Fruit fly (Drosophila melanogaster): Measurements from ENCODE around the gene Ten-a.

The Ten-a gene

dm6 chrX:12201905-12202623, 158.6 kb downstream of the Ten-a start (continued):
- TF ChIP-seq Drgx (GFP tag; IDR thresholded peaks at IDR 0.05) (peak; percentile 52), usp (GFP tag; optimal IDR thresholded peaks at IDR 0.05) (no peak), dmrt99B (tag; optimal IDR thresholded peaks at IDR 0.05) (peak; percentile 80), CG9609 (GFP tag; optimal IDR thresholded peaks at IDR 0.05) (peak; percentile 15), Ada2b (GFP tag; IDR thresholded peaks at IDR 0.05) (peak; percentile 69), CG12104 (GFP tag; optimal IDR thresholded peaks at IDR 0.05) (peak; percentile 54), Mad (GFP tag; optimal IDR thresholded peaks at IDR 0.05) (peak; percentile 55), lmd (GFP tag; IDR thresholded peaks at IDR 0.05) (peak; percentile 70), CG11247 (GFP tag; IDR thresholded peaks at IDR 0.05) (0 out of 2 replicates have a peak, but pooled peaks have one; percentile 49), HLH54F (GFP tag; optimal IDR thresholded peaks at IDR 0.05) (no peak), Hmr (GFP tag; optimal IDR thresholded peaks at IDR 0.05) (peak; percentile 3), CTCF (GFP tag; optimal IDR thresholded peaks at IDR 0.05) (no peak), Sox102F (GFP tag; optimal IDR thresholded peaks at IDR 0.05) (peak; percentile 87), Aef1 (GFP tag; IDR thresholded peaks at IDR 0.05) (peak; percentile 30; the same call in 2 of the 3 replicates), so (GFP tag; IDR thresholded peaks at IDR 0.05) (peak; percentile 74; the same call in 2 of the 3 replicates), jigr1 (GFP tag; IDR thresholded peaks at IDR 0.05) (no peak), br (optimal IDR thresholded peaks at IDR 0.05) (no peak), knrl (GFP tag; IDR thresholded peaks at IDR 0.05; ENCODE audit: partially characterized antibody) (no peak), CG30431 (GFP tag; optimal IDR thresholded peaks at IDR 0.05) (peak; percentile 73), CG4282 (GFP tag; optimal IDR thresholded peaks at IDR 0.05) (no peak), cato (GFP tag; optimal IDR thresholded peaks at IDR 0.05; ENCODE audit: borderline replicate concordance) (peak; percentile 30), tna (GFP tag; IDR thresholded peaks at IDR 0.05; ENCODE audit: partially characterized antibody) (no peak), BEAF-32 (GFP tag; optimal IDR thresholded peaks at IDR 0.05) (no peak), fu2 (GFP tag; optimal IDR thresholded peaks at IDR 0.05) (no peak), D19A (tag; optimal IDR thresholded peaks at IDR 0.05) (peak; percentile 82), tap (tag; optimal IDR thresholded peaks at IDR 0.05) (peak; percentile 66), Asciz (GFP tag; optimal IDR thresholded peaks at IDR 0.05) (peak; percentile 69), dmrt11E (tag; optimal IDR thresholded peaks at IDR 0.05) (peak; percentile 93), CG1233 (GFP tag; optimal IDR thresholded peaks at IDR 0.05) (peak; percentile 78), CG8944 (GFP tag; optimal IDR thresholded peaks at IDR 0.05) (no peak), Jarid2 (GFP tag; optimal IDR thresholded peaks at IDR 0.05) (peak; percentile 30), BtbVII (GFP tag; optimal IDR thresholded peaks at IDR 0.05) (peak; percentile 39), CG10979 (tag; optimal IDR thresholded peaks at IDR 0.05) (peak; percentile 93), sima (GFP tag; optimal IDR thresholded peaks at IDR 0.05) (no peak), CG8281 (tag; optimal IDR thresholded peaks at IDR 0.05) (peak; percentile 42), repo (GFP tag; optimal IDR thresholded peaks at IDR 0.05) (peak; percentile 13), CG12071 (GFP tag; optimal IDR thresholded peaks at IDR 0.05) (peak; percentile 41), gt (GFP tag; IDR thresholded peaks at IDR 0.05) (peak; percentile 51), Doc2 (GFP tag; IDR thresholded peaks at IDR 0.05) (no peak), maf-S (GFP tag; optimal IDR thresholded peaks at IDR 0.05) (peak; percentile 20), chn (GFP tag; optimal IDR thresholded peaks at IDR 0.05) (peak; percentile 76), CG1603 (tag; optimal IDR thresholded peaks at IDR 0.05) (peak; percentile 88), tio (GFP tag; optimal IDR thresholded peaks at IDR 0.05) (peak; percentile 74), Atf3 (GFP tag; optimal IDR thresholded peaks at IDR 0.05) (peak; percentile 25), lola (GFP tag; optimal IDR thresholded peaks at IDR 0.05) (peak in 1 of 3 experiments; percentile 92), Neu2 (GFP tag; optimal IDR thresholded peaks at IDR 0.05; ENCODE audit: borderline replicate concordance) (no peak), CG12744 (GFP tag; optimal IDR thresholded peaks at IDR 0.05) (no peak), sens (GFP tag) (peak; percentile 96), PHDP (tag; optimal IDR thresholded peaks at IDR 0.05) (peak; percentile 65), CG8388 (GFP tag; optimal IDR thresholded peaks at IDR 0.05) (peak; percentile 84)
